Fruit fly (Drosophila melanogaster): ENCODE results near the gene pelo.

Gene pelo

dm6 chr2L:9757990-9758814 lies 57.6 kb downstream of the pelo start, which contains the start of gene zf30C (continued):
- TF ChIP-seq caup (GFP tag; optimal IDR thresholded peaks at IDR 0.05; ENCODE audit: severe bottlenecking) = peak; percentile 80
- TF ChIP-seq onecut (GFP tag; IDR thresholded peaks at IDR 0.05) = peak; percentile 77
- TF ChIP-seq Sry-δ (GFP tag; optimal IDR thresholded peaks at IDR 0.05) = peak; percentile 75
- peak; percentile 56 for TF ChIP-seq ewg (GFP tag; optimal IDR thresholded peaks at IDR 0.05)
- TF ChIP-seq ttk (GFP tag; IDR thresholded peaks at IDR 0.05) = peak; percentile 84
- TF ChIP-seq repo (GFP tag; optimal IDR thresholded peaks at IDR 0.05) = peak; percentile 91
- TF ChIP-seq Dbx (GFP tag; IDR thresholded peaks at IDR 0.05) = peak; percentile 89
- peak; percentile 46 for TF ChIP-seq CG8281 (tag; optimal IDR thresholded peaks at IDR 0.05)
- TF ChIP-seq CG5180 (GFP tag; optimal IDR thresholded peaks at IDR 0.05) = peak; percentile 33
- TF ChIP-seq dimm (GFP tag; IDR thresholded peaks at IDR 0.05) = peak; percentile 30; the same call in 1 of the 2 replicates
- peak; percentile 79 for TF ChIP-seq CG2712 (tag; optimal IDR thresholded peaks at IDR 0.05)
- peak; percentile 90 to 93 for TF ChIP-seq dpn (GFP tag; optimal IDR thresholded peaks at IDR 0.05)
- TF ChIP-seq CG7372 (GFP tag; IDR thresholded peaks at IDR 0.05) = no peak
- no peak for TF ChIP-seq CG10431 (GFP tag; optimal IDR thresholded peaks at IDR 0.05)
- TF ChIP-seq nau (GFP tag; optimal IDR thresholded peaks at IDR 0.05) = no peak
- peak; percentile 90 for TF ChIP-seq ken (GFP tag; IDR thresholded peaks at IDR 0.05)
- peak; percentile 59 for TF ChIP-seq Fer2 (tag; optimal IDR thresholded peaks at IDR 0.05)
- peak; percentile 84 for TF ChIP-seq ab (GFP tag; optimal IDR thresholded peaks at IDR 0.05)
- peak; percentile 81 for TF ChIP-seq CG6175 (GFP tag; IDR thresholded peaks at IDR 0.05)
- no peak for TF ChIP-seq Dfd (GFP tag; optimal IDR thresholded peaks at IDR 0.05)
- TF ChIP-seq CG4820 (GFP tag; optimal IDR thresholded peaks at IDR 0.05) = peak; percentile 87
- TF ChIP-seq zfh1 (GFP tag; IDR thresholded peaks at IDR 0.05) = peak; percentile 86
- peak; percentile 76 for TF ChIP-seq PHDP (tag; optimal IDR thresholded peaks at IDR 0.05)
- TF ChIP-seq CG4282 (GFP tag; optimal IDR thresholded peaks at IDR 0.05) = peak; percentile 83
- peak; percentile 100 for TF ChIP-seq CG12155 (GFP tag; optimal IDR thresholded peaks at IDR 0.05)
- peak; percentile 93 for TF ChIP-seq ind (GFP tag; optimal IDR thresholded peaks at IDR 0.05)
- TF ChIP-seq HmgD (GFP tag; optimal IDR thresholded peaks at IDR 0.05) = peak; percentile 90
- peak; percentile 75 for TF ChIP-seq CG31224 (GFP tag; IDR thresholded peaks at IDR 0.05)
- no peak for TF ChIP-seq nerfin-1 (tag; optimal IDR thresholded peaks at IDR 0.05)
- TF ChIP-seq B-H1 (GFP tag; IDR thresholded peaks at IDR 0.05) = peak; percentile 79
- TF ChIP-seq CG12942 (GFP tag; optimal IDR thresholded peaks at IDR 0.05) = peak; percentile 70
- TF ChIP-seq BtbVII (GFP tag; optimal IDR thresholded peaks at IDR 0.05) = peak; percentile 57
- peak; percentile 91 for TF ChIP-seq row (GFP tag; IDR thresholded peaks at IDR 0.05)
- peak; percentile 47; the same call in 1 of the 2 replicates for TF ChIP-seq gt (GFP tag; IDR thresholded peaks at IDR 0.05)
- TF ChIP-seq CG8388 (GFP tag; optimal IDR thresholded peaks at IDR 0.05) = peak; percentile 65
- TF ChIP-seq Bteb2 (GFP tag; optimal IDR thresholded peaks at IDR 0.05) = peak; percentile 85
- peak; percentile 82 for TF ChIP-seq CG18011 (GFP tag; optimal IDR thresholded peaks at IDR 0.05)
- TF ChIP-seq Hr3 (GFP tag; optimal IDR thresholded peaks at IDR 0.05) = peak; percentile 85
- TF ChIP-seq org-1 (GFP tag; optimal IDR thresholded peaks at IDR 0.05) = peak; percentile 42
- peak; percentile 77 for TF ChIP-seq CG15269 (tag; optimal IDR thresholded peaks at IDR 0.05)
- TF ChIP-seq ap (GFP tag; IDR thresholded peaks at IDR 0.05) = peak; percentile 68
- no peak for TF ChIP-seq CG7745 (tag; optimal IDR thresholded peaks at IDR 0.05)
- peak; percentile 92 for TF ChIP-seq sisA (GFP tag; IDR thresholded peaks at IDR 0.05)
- peak; percentile 96 for TF ChIP-seq Gug (GFP tag; IDR thresholded peaks at IDR 0.05)
- peak; percentile 97 for TF ChIP-seq mam (GFP tag; optimal IDR thresholded peaks at IDR 0.05)
- TF ChIP-seq CG3163 (GFP tag; optimal IDR thresholded peaks at IDR 0.05) = peak; percentile 79
- TF ChIP-seq az2 (GFP tag; optimal IDR thresholded peaks at IDR 0.05) = peak; percentile 90
- peak; percentile 70 for TF ChIP-seq CG10267 (tag; optimal IDR thresholded peaks at IDR 0.05)
- TF ChIP-seq Atf3 (GFP tag; optimal IDR thresholded peaks at IDR 0.05) = peak; percentile 84
- TF ChIP-seq Xbp1 (GFP tag; optimal IDR thresholded peaks at IDR 0.05) = peak; percentile 94
